Worm (Caenorhabditis elegans): ENCODE measurements around the gene Y73B6BL.31.

ce11 chrIV:6427223-6427622 is 14.5 kb upstream of the Y73B6BL.31 start:
- TF ChIP-seq him-1 (tag; optimal IDR thresholded peaks at IDR 0.05) (no peak), dao-5 (tag; optimal IDR thresholded peaks at IDR 0.05) (no peak), W03F9.2 (tag; optimal IDR thresholded peaks at IDR 0.05) (no peak)
